Fruit fly (Drosophila melanogaster) whole organism, wandering third instar larva: ENCODE measurements around the gene RapGAP1.

Source experiments
- Hnf4 ChIP-seq: fragments of 200-800 bp; sonication (Bioruptor generic); optimal IDR thresholded peaks from 2 replicates; lab custom pipeline; 2016; ENCODE audit warnings: missing biosample characterization, mild to moderate bottlenecking, missing genetic modification characterization
- Hr78 ChIP-seq: fragments of >200 bp; optimal IDR thresholded peaks from 2 replicates; lab custom pipeline; 2017; ENCODE audit warnings: missing biosample characterization, missing genetic modification characterization
- Vsx2 ChIP-seq: fragments of 200-300, 225-300 bp; sonication (Bioruptor generic); optimal IDR thresholded peaks from 2 replicates; lab custom pipeline; 2018; ENCODE audit warnings: missing biosample characterization, missing genetic modification characterization; ENCODE audit not compliant: partially characterized antibody
- dl ChIP-seq, 2 experiments: fragments of 175-275, 200-275 bp in 1 of 2; fragments of 200-275 bp in 1 of 2; sonication (Bioruptor generic); optimal IDR thresholded peaks; lab custom pipeline; 2018; ENCODE audit warnings: mild to moderate bottlenecking in 2 of 2, missing biosample characterization in 2 of 2, missing genetic modification characterization in 2 of 2, moderate library complexity in 2 of 2; ENCODE audit not compliant: partially characterized antibody in 2 of 2, insufficient read depth in 1 of 2
- dsf ChIP-seq: sonication (Bioruptor generic); optimal IDR thresholded peaks from 2 replicates; lab custom pipeline; 2016; ENCODE audit warnings: missing biosample characterization, missing genetic modification characterization, borderline replicate concordance
- h ChIP-seq: fragments of 200-800 bp; sonication (Bioruptor generic); optimal IDR thresholded peaks from 3 replicates; lab custom pipeline; 2016; ENCODE audit warnings: missing biosample characterization, mild to moderate bottlenecking, missing genetic modification characterization
- psq ChIP-seq: fragments of 200-800 bp; sonication (Bioruptor generic); optimal IDR thresholded peaks from 3 replicates; lab custom pipeline; 2017; ENCODE audit warnings: missing biosample characterization, mild to moderate bottlenecking, missing genetic modification characterization, moderate library complexity
- woc ChIP-seq: sonication (Bioruptor generic); optimal IDR thresholded peaks from 2 replicates; lab custom pipeline; 2016; ENCODE audit warnings: missing biosample characterization, mild to moderate bottlenecking, missing genetic modification characterization

- TF ChIP-seq Vsx2 (GFP tag; lab: Kevin White, UChicago) (no peak), psq (no peak), Hr78 (no peak), Hnf4 (GFP tag; lab: Kevin White, UChicago) (no peak), dl (GFP tag; optimal IDR thresholded peaks at IDR 0.05; lab: Kevin White, UChicago; ENCODE audit: insufficient read depth in 1 of 2, partially characterized antibody in 2 of 2) (no peak), dsf (GFP tag; lab: Kevin White, UChicago) (no peak), h (GFP tag; lab: Kevin White, UChicago) (no peak), woc (GFP tag; lab: Kevin White, UChicago) (no peak)
These were observed 33.0 kb downstream of the RapGAP1 start for dm6 chr2L:7545608-7546275.
